Fruit fly (Drosophila melanogaster) whole organism, pupa: ENCODE measurements around the gene fit.
A peak's percentile ranks its signal among the peaks of the same experiment; 100 is the strongest.

Experiments
- CG10348 ChIP-seq: fragments of 200-800 bp; sonication (Bioruptor generic); IDR thresholded peaks from 2 replicates; pipeline ENCODE4 v1.3.6; 2022; ENCODE audit warnings: missing biosample characterization, missing genetic modification characterization
- CG12605 ChIP-seq: fragments of 200-800 bp; sonication (Bioruptor generic); IDR thresholded peaks from 2 replicates; pipeline ENCODE4 v1.3.6; 2022; ENCODE audit warnings: missing biosample characterization, missing genetic modification characterization
- CG13204 ChIP-seq: fragments of 200-800 bp; sonication (Bioruptor generic); optimal IDR thresholded peaks from 2 replicates; lab custom pipeline; 2018; ENCODE audit warnings: missing biosample characterization, mild to moderate bottlenecking, missing genetic modification characterization, moderate library complexity
- CG14655 ChIP-seq: fragments of 200-800 bp; sonication (Bioruptor generic); optimal IDR thresholded peaks from 3 replicates; lab custom pipeline; 2017; ENCODE audit warnings: mild to moderate bottlenecking, missing biosample characterization, missing genetic modification reagents, missing genetic modification characterization
- CG15710 ChIP-seq: fragments of 200-800 bp; sonication (Bioruptor generic); optimal IDR thresholded peaks from 2 replicates; lab custom pipeline; 2018; ENCODE audit warnings: missing biosample characterization, mild to moderate bottlenecking, missing genetic modification characterization, moderate library complexity
- CG17806 ChIP-seq: fragments of 200-800 bp; sonication (Bioruptor generic); optimal IDR thresholded peaks from 2 replicates; lab custom pipeline; 2018; ENCODE audit warnings: missing biosample characterization, mild to moderate bottlenecking, missing genetic modification characterization, moderate library complexity
- CG32121 ChIP-seq: fragments of 200-800 bp; sonication (Bioruptor generic); IDR thresholded peaks from 2 replicates; pipeline ENCODE4 v1.3.6; 2022; ENCODE audit warnings: missing biosample characterization, missing genetic modification characterization
- CG34367 ChIP-seq: fragments of 200-800 bp; sonication (Bioruptor generic); optimal IDR thresholded peaks from 2 replicates; lab custom pipeline; 2018; ENCODE audit warnings: missing biosample characterization, mild to moderate bottlenecking, missing genetic modification characterization
- CG4496 ChIP-seq: fragments of 200-800 bp; sonication (Bioruptor generic); IDR thresholded peaks from 3 replicates; pipeline ENCODE4 v1.3.6; 2022; ENCODE audit warnings: missing biosample characterization, missing genetic modification characterization
- CG8159 ChIP-seq: fragments of 200-800 bp; sonication (Bioruptor generic); optimal IDR thresholded peaks from 3 replicates; lab custom pipeline; 2018; ENCODE audit warnings: missing biosample characterization, mild to moderate bottlenecking, missing genetic modification characterization, moderate library complexity
- CG8301 ChIP-seq: fragments of 200-800 bp; sonication (Bioruptor generic); optimal IDR thresholded peaks from 2 replicates; lab custom pipeline; 2018; ENCODE audit warnings: missing biosample characterization, mild to moderate bottlenecking, missing genetic modification characterization
- CG9948 ChIP-seq: fragments of 200-800 bp; sonication (Bioruptor generic); optimal IDR thresholded peaks from 2 replicates; lab custom pipeline; 2018; ENCODE audit warnings: missing biosample characterization, mild to moderate bottlenecking, missing genetic modification characterization, moderate library complexity
- D1 ChIP-seq: fragments of 200-800 bp; sonication (Bioruptor generic); optimal IDR thresholded peaks from 2 replicates; lab custom pipeline; 2018; ENCODE audit warnings: missing biosample characterization, mild to moderate bottlenecking, missing genetic modification characterization, moderate library complexity
- EcR ChIP-seq: fragments of 200-800 bp; sonication (Bioruptor generic); optimal IDR thresholded peaks from 3 replicates; lab custom pipeline; 2019; ENCODE audit warnings: missing biosample characterization, missing genetic modification characterization, mild to moderate bottlenecking, moderate library complexity, missing genetic modification reagents
- Ets98B ChIP-seq: fragments of 200-800 bp; sonication (Bioruptor generic); IDR thresholded peaks from 2 replicates; pipeline ENCODE4 v1.3.6; 2022; ENCODE audit warnings: missing biosample characterization, missing genetic modification characterization
- Pif1A ChIP-seq: fragments of 200-800 bp; sonication (Bioruptor generic); optimal IDR thresholded peaks from 3 replicates; lab custom pipeline; 2016; ENCODE audit warnings: missing biosample characterization, missing genetic modification characterization
- Pif1B ChIP-seq: fragments of 200-800 bp; sonication (Bioruptor generic); optimal IDR thresholded peaks from 3 replicates; lab custom pipeline; 2016; ENCODE audit warnings: missing biosample characterization, missing genetic modification characterization
- Snoo ChIP-seq: fragments of 200-800 bp; sonication (Bioruptor generic); optimal IDR thresholded peaks from 3 replicates; lab custom pipeline; 2017; ENCODE audit warnings: missing biosample characterization, mild to moderate bottlenecking, missing genetic modification characterization, inconsistent platforms
- fd96Ca ChIP-seq: fragments of 200-800 bp; sonication (Bioruptor generic); IDR thresholded peaks from 3 replicates; pipeline ENCODE4 v1.3.6; 2022; ENCODE audit warnings: missing biosample characterization, missing genetic modification characterization
- gl ChIP-seq: fragments of 200-800 bp; sonication (Bioruptor generic); optimal IDR thresholded peaks from 2 replicates; lab custom pipeline; 2018; ENCODE audit warnings: missing biosample characterization, mild to moderate bottlenecking, missing genetic modification characterization
- rn ChIP-seq: fragments of 200-800 bp; sonication (Bioruptor generic); IDR thresholded peaks from 2 replicates; pipeline ENCODE4 v1.3.6; 2022; ENCODE audit warnings: missing biosample characterization, missing genetic modification characterization

Gene fit

dm6 chr3R:21888696-21889602 is 4.7 kb upstream of the fit start, which contains the start of gene CG43844:
Gene CG43844, plus strand, starts transcription at chr3R:21889539.
- no peak for TF ChIP-seq CG34367 (tag; lab: Kevin White, UChicago)
- no peak for TF ChIP-seq D1 (tag; lab: Kevin White, UChicago)
- no peak for TF ChIP-seq rn (GFP tag; lab: Robert Waterston, UW)
- TF ChIP-seq CG13204 (GFP tag; lab: Kevin White, UChicago) = no peak
- no peak for TF ChIP-seq CG8159 (tag; lab: Kevin White, UChicago)
- TF ChIP-seq CG14655 = no peak
- TF ChIP-seq CG10348 (GFP tag; lab: Robert Waterston, UW) = no peak
- no peak for TF ChIP-seq Pif1A (GFP tag; lab: Kevin White, UChicago)
- no peak for TF ChIP-seq CG15710 (tag; lab: Kevin White, UChicago)
- TF ChIP-seq EcR (GFP tag; lab: Kevin White, UChicago) = no peak
- TF ChIP-seq Snoo (tag; lab: Kevin White, UChicago) = no peak
- no peak for TF ChIP-seq CG9948 (tag; lab: Kevin White, UChicago)
- no peak for TF ChIP-seq gl
- no peak for TF ChIP-seq CG4496 (GFP tag; lab: Robert Waterston, UW)
- TF ChIP-seq CG17806 = no peak

- TF ChIP-seq CG9948 (tag; lab: Kevin White, UChicago) (peak; percentile 13), CG14655 (no peak), CG15710 (tag; lab: Kevin White, UChicago) (peak; percentile 46), fd96Ca (GFP tag; lab: Robert Waterston, UW) (peak; percentile 17; the same call in 1 of the 3 replicates), CG12605 (GFP tag; lab: Robert Waterston, UW) (no peak), CG10348 (GFP tag; lab: Robert Waterston, UW) (no peak), gl (no peak), Ets98B (GFP tag; lab: Robert Waterston, UW) (peak; percentile 51; the same call in 1 of the 2 replicates), CG17806 (peak; percentile 44), EcR (GFP tag; lab: Kevin White, UChicago) (no peak), CG8159 (tag; lab: Kevin White, UChicago) (peak; percentile 62), Pif1A (GFP tag; lab: Kevin White, UChicago) (no peak), D1 (tag; lab: Kevin White, UChicago) (no peak), CG13204 (GFP tag; lab: Kevin White, UChicago) (no peak), rn (GFP tag; lab: Robert Waterston, UW) (no peak), Snoo (tag; lab: Kevin White, UChicago) (no peak), CG4496 (GFP tag; lab: Robert Waterston, UW) (peak; percentile 61), CG8301 (tag; lab: Kevin White, UChicago) (peak; percentile 49), CG32121 (0 out of 2 replicates have a peak, but pooled peaks have one; percentile 28), Pif1B (no peak), CG34367 (tag; lab: Kevin White, UChicago) (no peak)
These were observed 3.3 kb upstream of the fit start for dm6 chr3R:21887588-21888007.

- TF ChIP-seq Ets98B (GFP tag; lab: Robert Waterston, UW) (no peak), rn (GFP tag; lab: Robert Waterston, UW) (no peak), CG8301 (tag; lab: Kevin White, UChicago) (no peak), CG13204 (GFP tag; lab: Kevin White, UChicago) (peak; percentile 72), EcR (GFP tag; lab: Kevin White, UChicago) (no peak), gl (no peak), CG4496 (GFP tag; lab: Robert Waterston, UW) (0 out of 3 replicates have a peak, but pooled peaks have one; percentile 30), CG8159 (tag; lab: Kevin White, UChicago) (no peak), CG32121 (no peak)
These were observed 2.8 kb upstream of the fit start, which contains the start of the genes CG6678 and dnd for dm6 chr3R:21886861-21887587. Gene CG6678, plus strand, starts transcription at chr3R:21887029. Gene dnd, minus strand, starts transcription at chr3R:21887355.

- TF ChIP-seq CG32121 (no peak), gl (no peak), fd96Ca (GFP tag; lab: Robert Waterston, UW) (no peak), CG8301 (tag; lab: Kevin White, UChicago) (no peak), CG12605 (GFP tag; lab: Robert Waterston, UW) (no peak), Ets98B (GFP tag; lab: Robert Waterston, UW) (no peak), CG17806 (no peak), EcR (GFP tag; lab: Kevin White, UChicago) (no peak), Snoo (tag; lab: Kevin White, UChicago) (no peak), D1 (tag; lab: Kevin White, UChicago) (no peak), CG13204 (GFP tag; lab: Kevin White, UChicago) (no peak), CG14655 (no peak), CG9948 (tag; lab: Kevin White, UChicago) (no peak)
These were observed 1.2 kb upstream of the fit start, which contains the start of gene CG17819 for dm6 chr3R:21885450-21885849. Gene CG17819, minus strand, starts transcription at chr3R:21885550.

dm6 chr3R:21880510-21880909 is 3.7 kb downstream of the fit start, which contains the start of gene CG31465:
Gene CG31465, plus strand, starts transcription at chr3R:21880810.
- TF ChIP-seq CG10348 (GFP tag; lab: Robert Waterston, UW) (no peak), gl (no peak), CG8301 (tag; lab: Kevin White, UChicago) (no peak)
